Worm (Caenorhabditis elegans) whole organism, L1 larva: ENCODE results near the gene C25F9.13.
A peak's percentile ranks its signal among the peaks of the same experiment; 100 is the strongest.

ENCODE experiments used
- alr-1 ChIP-seq: fragments of 200-800 bp; sonication (Bioruptor generic); optimal IDR thresholded peaks from 2 replicates; lab custom pipeline; 2018; ENCODE audit warnings: borderline replicate concordance, mild to moderate bottlenecking, missing genetic modification characterization, missing compliant biosample characterization
- ama-1 ChIP-seq: fragments of 150-350 bp; optimal IDR thresholded peaks from 2 replicates; lab custom pipeline; 2014
- ceh-63 ChIP-seq: fragments of 200-800 bp; sonication (Bioruptor generic); optimal IDR thresholded peaks from 2 replicates; lab custom pipeline; 2018; ENCODE audit warnings: mild to moderate bottlenecking, missing genetic modification characterization, missing compliant biosample characterization
- ceh-82 ChIP-seq, 3 experiments: fragments of 150-350 bp in 1 of 3; sonication (generic microtip) in 2 of 3; optimal IDR thresholded peaks; 2 replicates each; lab custom pipeline; 2014 to 2017; ENCODE audit warnings: missing biosample characterization in 3 of 3, missing genetic modification characterization in 3 of 3
- ceh-90 ChIP-seq: sonication (generic microtip); optimal IDR thresholded peaks from 2 replicates; lab custom pipeline; 2016; ENCODE audit warnings: missing genetic modification characterization, missing compliant biosample characterization
- dpl-1 ChIP-seq, 3 experiments: fragments of 150-350 bp in 2 of 3; sonication (generic microtip) in 1 of 3; optimal IDR thresholded peaks; 2 replicates each; lab custom pipeline; 2014 to 2017; ENCODE audit warnings: missing biosample characterization in 3 of 3, missing genetic modification characterization in 3 of 3, missing genetic modification reagents in 3 of 3
- efl-1 ChIP-seq, 4 experiments: fragments of 150-350 bp; optimal IDR thresholded peaks in 3 of 4; peaks in 1 of 4; 1 replicate in 1 of 4; 2 replicates in 3 of 4; lab custom pipeline; 2014; ENCODE audit warnings: missing biosample characterization in 2 of 4, missing genetic modification characterization in 2 of 4, missing genetic modification reagents in 2 of 4
- efl-3 ChIP-seq: fragments of 200-800 bp; sonication (Bioruptor generic); optimal IDR thresholded peaks from 2 replicates; lab custom pipeline; 2018; ENCODE audit warnings: mild to moderate bottlenecking, missing genetic modification characterization, missing compliant biosample characterization
- egl-13 ChIP-seq: sonication (generic microtip); optimal IDR thresholded peaks from 2 replicates; lab custom pipeline; 2016; ENCODE audit warnings: missing genotype, missing genetic modification reagents, missing genetic modification characterization, missing compliant biosample characterization
- elt-2 ChIP-seq: sonication (generic microtip); optimal IDR thresholded peaks from 2 replicates; lab custom pipeline; 2016; ENCODE audit warnings: missing genetic modification characterization, mild to moderate bottlenecking, inconsistent platforms, missing compliant biosample characterization, missing genetic modification reagents
- fkh-8 ChIP-seq: sonication (generic microtip); optimal IDR thresholded peaks from 2 replicates; lab custom pipeline; 2016; ENCODE audit warnings: mild to moderate bottlenecking, missing genetic modification characterization, missing compliant biosample characterization
- hpl-2 ChIP-seq: fragments of 150-350 bp; optimal IDR thresholded peaks from 2 replicates; lab custom pipeline; 2014; ENCODE audit warnings: missing biosample characterization, missing genetic modification reagents, missing genetic modification characterization
- isw-1 ChIP-seq: fragments of 200-800 bp; sonication (Bioruptor generic); IDR thresholded peaks from 2 replicates; pipeline ENCODE4 v1.3.6; 2022; ENCODE audit warnings: missing genetic modification characterization, missing compliant biosample characterization
- lin-14 ChIP-seq: fragments of 200-800 bp; sonication (Bioruptor generic); optimal IDR thresholded peaks from 2 replicates; lab custom pipeline; 2018; ENCODE audit warnings: mild to moderate bottlenecking, missing genetic modification characterization, moderate library complexity, missing compliant biosample characterization
- lin-39 ChIP-seq: fragments of 150-350 bp; optimal IDR thresholded peaks from 2 replicates; lab custom pipeline; 2014; ENCODE audit warnings: missing biosample characterization, missing genetic modification reagents, missing genetic modification characterization
- lsy-2 ChIP-seq, 2 experiments: fragments of 150-350 bp; optimal IDR thresholded peaks; 2 replicates each; lab custom pipeline; 2014; ENCODE audit warnings: missing biosample characterization in 2 of 2, missing genetic modification characterization in 2 of 2
- mef-2 ChIP-seq: fragments of 150-350 bp; optimal IDR thresholded peaks from 2 replicates; lab custom pipeline; 2014; ENCODE audit warnings: missing biosample characterization, missing genetic modification characterization
- mep-1 ChIP-seq: fragments of 150-350 bp; optimal IDR thresholded peaks from 2 replicates; lab custom pipeline; 2014; ENCODE audit warnings: missing biosample characterization, missing genetic modification characterization
- nhr-19 ChIP-seq: fragments of 200-800 bp; sonication (Bioruptor generic); conservative IDR thresholded peaks from 2 replicates; pipeline ENCODE4 v1.3.6; 2022; ENCODE audit warnings: missing genetic modification characterization, missing compliant biosample characterization
- nhr-47 ChIP-seq: sonication (generic microtip); optimal IDR thresholded peaks from 2 replicates; lab custom pipeline; 2016; ENCODE audit warnings: mild to moderate bottlenecking, missing genetic modification characterization, moderate library complexity, missing compliant biosample characterization
- nhr-76 ChIP-seq: sonication (generic microtip); optimal IDR thresholded peaks from 2 replicates; lab custom pipeline; 2017; ENCODE audit warnings: missing biosample characterization, missing genetic modification characterization
- nhr-77 ChIP-seq: fragments of 150-350 bp; optimal IDR thresholded peaks from 2 replicates; lab custom pipeline; 2014; ENCODE audit warnings: missing biosample characterization, missing genetic modification characterization
- nhr-84 ChIP-seq: sonication (generic microtip); optimal IDR thresholded peaks from 2 replicates; lab custom pipeline; 2017; ENCODE audit warnings: missing biosample characterization, missing genetic modification characterization
- skn-1 ChIP-seq: fragments of 150-350 bp; optimal IDR thresholded peaks from 2 replicates; lab custom pipeline; 2014; ENCODE audit warnings: missing biosample characterization, missing genetic modification characterization
- snu-23 ChIP-seq: sonication (generic microtip); optimal IDR thresholded peaks from 2 replicates; lab custom pipeline; 2016; ENCODE audit warnings: missing genetic modification characterization, missing compliant biosample characterization
- swsn-7 ChIP-seq: sonication (generic microtip); optimal IDR thresholded peaks from 2 replicates; lab custom pipeline; 2016; ENCODE audit warnings: missing genetic modification characterization, missing compliant biosample characterization
- unc-62 ChIP-seq: fragments of 150-350 bp; optimal IDR thresholded peaks from 2 replicates; lab custom pipeline; 2014; ENCODE audit warnings: missing biosample characterization, missing genetic modification reagents, missing genetic modification characterization
- unc-86 ChIP-seq: sonication (generic microtip); optimal IDR thresholded peaks from 2 replicates; lab custom pipeline; 2016; ENCODE audit warnings: missing genetic modification characterization, missing compliant biosample characterization
- zip-4 ChIP-seq: fragments of 200-800 bp; sonication (Bioruptor generic); optimal IDR thresholded peaks from 2 replicates; lab custom pipeline; 2018; ENCODE audit warnings: mild to moderate bottlenecking, missing genetic modification characterization, moderate library complexity, missing compliant biosample characterization
- ztf-11 ChIP-seq, 2 experiments: sonication (generic microtip); optimal IDR thresholded peaks; 2 replicates each; lab custom pipeline; 2016 to 2017; ENCODE audit warnings: missing genetic modification characterization in 2 of 2, missing biosample characterization in 1 of 2, missing compliant biosample characterization in 1 of 2

Gene C25F9.13

ce11 chrV:19394750-19395149 lies 4.0 kb downstream of the C25F9.13 start, which contains the start of gene C25F9.8:
Gene C25F9.8, plus strand, starts transcription at chrV:19395050.
- TF ChIP-seq isw-1 (no peak), efl-1 (optimal IDR thresholded peaks at IDR 0.05; lab: Kevin White, UChicago) (no peak), efl-1 (GFP tag; optimal IDR thresholded peaks at IDR 0.05 in 1 of 2; lab: Kevin White, UChicago) (peak in 1 of 2 experiments; percentile 62)

DNA sequence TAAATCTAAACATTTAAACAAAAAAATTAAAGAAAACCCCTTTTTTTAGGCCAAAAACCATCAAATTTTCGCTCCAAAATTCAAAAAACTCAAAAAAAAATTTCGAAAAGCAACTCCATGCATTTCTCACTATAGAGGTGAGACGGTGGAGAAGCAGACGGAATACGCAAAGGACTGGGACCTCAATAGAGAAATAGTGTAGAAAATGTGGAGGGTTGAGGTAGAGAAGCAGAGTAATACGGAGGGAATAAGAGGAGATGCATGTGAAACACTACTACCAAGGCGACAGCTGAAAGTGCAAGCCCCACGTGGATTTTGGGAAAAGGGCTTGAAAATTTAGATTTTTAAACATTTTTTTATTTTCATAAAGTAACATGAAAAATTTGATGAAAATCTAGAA lies 7.5 kb downstream of the C25F9.13 start:
- TF ChIP-seq efl-1 (optimal IDR thresholded peaks at IDR 0.05; lab: Kevin White, UChicago) = peak; percentile 39 to 47
- TF ChIP-seq efl-1 (GFP tag; optimal IDR thresholded peaks at IDR 0.05 in 1 of 2; lab: Kevin White, UChicago) = peak; percentile 8 to 58
- TF ChIP-seq dpl-1 (GFP tag; optimal IDR thresholded peaks at IDR 0.05; lab: Kevin White, UChicago) = peak in 1 of 3 experiments; percentile 23
- no peak for TF ChIP-seq ama-1
- no peak for TF ChIP-seq lin-39 (tag; lab: Kevin White, UChicago)
- TF ChIP-seq ztf-11 (tag; optimal IDR thresholded peaks at IDR 0.05; lab: Kevin White, UChicago) = no peak
- peak; percentile 29 for TF ChIP-seq fkh-8
- TF ChIP-seq mep-1 (tag; lab: Kevin White, UChicago) = peak; percentile 15
- peak; percentile 15 for TF ChIP-seq snu-23 (GFP tag; lab: Kevin White, UChicago)
- peak; percentile 31 for TF ChIP-seq swsn-7 (tag; lab: Kevin White, UChicago)
- peak; percentile 4 to 27 for TF ChIP-seq lsy-2 (tag; optimal IDR thresholded peaks at IDR 0.05; lab: Kevin White, UChicago)
- peak in 2 of 3 experiments; percentile 9 to 15 for TF ChIP-seq ceh-82 (tag; optimal IDR thresholded peaks at IDR 0.05; lab: Kevin White, UChicago)

- TF ChIP-seq nhr-19 (no peak), swsn-7 (tag; lab: Kevin White, UChicago) (no peak), ceh-90 (tag; lab: Kevin White, UChicago) (no peak), mef-2 (tag; lab: Kevin White, UChicago) (no peak), nhr-76 (tag; lab: Kevin White, UChicago) (no peak), egl-13 (tag; lab: Kevin White, UChicago) (no peak), hpl-2 (no peak)
These were observed 8.8 kb downstream of the C25F9.13 start, which contains the start of gene slcr-46.2 for ce11 chrV:19390029-19390428. Gene slcr-46.2, minus strand, starts transcription at chrV:19390129.

DNA sequence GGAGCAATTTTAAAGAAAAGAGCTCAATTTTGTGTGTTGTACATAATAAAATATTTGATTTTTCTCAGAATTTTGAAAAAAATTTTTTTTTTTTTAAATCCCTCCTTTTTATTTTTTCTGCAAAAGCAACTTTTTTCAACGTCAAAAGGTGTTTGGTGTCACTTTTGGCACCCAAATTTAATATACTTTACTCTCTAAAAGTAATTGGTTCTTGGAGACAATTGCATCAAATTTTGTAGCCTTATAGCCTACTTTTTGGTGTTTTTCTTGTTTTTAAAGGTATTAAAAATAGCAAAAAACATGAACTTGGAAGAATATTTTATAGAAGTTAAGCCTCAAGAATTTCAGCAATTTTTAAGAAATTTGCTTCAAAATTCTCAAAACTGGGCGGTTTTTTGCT lies 17.8 kb downstream of the C25F9.13 start, which contains the start of gene srw-84:
srw-84 (plus strand) TSS at position 301 of the 400 bp plus-strand sequence.
- TF ChIP-seq nhr-77 (tag; lab: Kevin White, UChicago) = no peak
- no peak for TF ChIP-seq snu-23 (GFP tag; lab: Kevin White, UChicago)
- TF ChIP-seq efl-3 = no peak
- TF ChIP-seq ceh-63 = no peak
- no peak for TF ChIP-seq unc-86 (tag; lab: Kevin White, UChicago)
- TF ChIP-seq nhr-47 = no peak
- no peak for TF ChIP-seq lin-14
- TF ChIP-seq egl-13 (tag; lab: Kevin White, UChicago) = no peak
- TF ChIP-seq, all 84 proteins: peak for 0

- TF ChIP-seq efl-1 (optimal IDR thresholded peaks at IDR 0.05; lab: Kevin White, UChicago) (no peak), efl-1 (GFP tag; optimal IDR thresholded peaks at IDR 0.05 in 1 of 2; lab: Kevin White, UChicago) (peak in 1 of 2 experiments; percentile 63), zip-4 (GFP tag; lab: Kevin White, UChicago) (no peak), nhr-84 (tag; lab: Kevin White, UChicago) (no peak), elt-2 (tag; lab: Kevin White, UChicago) (peak; percentile 80)
- TF ChIP-seq, all 84 proteins: peak for 2
These were observed 21.7 kb downstream of the C25F9.13 start, which contains the start of gene nceh-1 for ce11 chrV:19377014-19377494. Gene nceh-1, plus strand, starts transcription at chrV:19377444.

- TF ChIP-seq mep-1 (tag; lab: Kevin White, UChicago) (no peak), lsy-2 (tag; optimal IDR thresholded peaks at IDR 0.05; lab: Kevin White, UChicago) (no peak), alr-1 (no peak), unc-62 (no peak), skn-1 (tag; lab: Kevin White, UChicago) (no peak), nhr-19 (no peak)
These were observed 27.0 kb downstream of the C25F9.13 start for ce11 chrV:19371777-19372176.
